Worm (Caenorhabditis elegans): ENCODE data around the gene W03A5.2.

ce11 chrIII:5440540-5440939 is 34.7 kb downstream of the W03A5.2 start, which contains the start of gene W03A5.6:
- TF ChIP-seq dao-5 (tag; optimal IDR thresholded peaks at IDR 0.05) (no peak), him-1 (tag; optimal IDR thresholded peaks at IDR 0.05) (no peak), W03F9.2 (tag; optimal IDR thresholded peaks at IDR 0.05) (no peak)

Measured in whole organism, L4/young adult.